Worm (Caenorhabditis elegans) whole organism, young adult: Measurements from ENCODE around the gene srw-79.

Experiments
- B0035.1 ChIP-seq: sonication (generic microtip); optimal IDR thresholded peaks from 2 replicates; lab custom pipeline; 2016; ENCODE audit warnings: missing genetic modification characterization, mild to moderate bottlenecking, missing compliant biosample characterization, missing genotype, missing genetic modification reagents
- B0336.3 ChIP-seq: fragments of 200-800 bp; sonication (Bioruptor generic); IDR thresholded peaks from 2 replicates; pipeline ENCODE4 v1.3.6; 2022; ENCODE audit warnings: missing genetic modification characterization, missing compliant biosample characterization
- F23B12.7 ChIP-seq: sonication (generic microtip); optimal IDR thresholded peaks from 2 replicates; lab custom pipeline; 2017; ENCODE audit warnings: missing genetic modification characterization, mild to moderate bottlenecking, missing compliant biosample characterization, antibody characterized with exemption, moderate library complexity; ENCODE audit not compliant: insufficient read depth
- F49E8.2 ChIP-seq: sonication (generic microtip); optimal IDR thresholded peaks from 3 replicates; lab custom pipeline; 2017; ENCODE audit warnings: missing genetic modification characterization, mild to moderate bottlenecking, missing compliant biosample characterization, antibody characterized with exemption, moderate library complexity; ENCODE audit not compliant: insufficient read depth
- K11D2.4 ChIP-seq: fragments of 200-800 bp; sonication (Bioruptor generic); IDR thresholded peaks from 2 replicates; pipeline ENCODE4 v1.3.6; 2022; ENCODE audit warnings: missing genetic modification reagents, missing genetic modification characterization, missing compliant biosample characterization
- K12H6.12 ChIP-seq: fragments of 200-800 bp; sonication (Bioruptor generic); optimal IDR thresholded peaks from 2 replicates; lab custom pipeline; 2018; ENCODE audit warnings: mild to moderate bottlenecking, missing genetic modification characterization, missing compliant biosample characterization
- Y56A3A.18 ChIP-seq: fragments of 200-800 bp; sonication (Bioruptor generic); IDR thresholded peaks from 2 replicates; pipeline ENCODE4 v1.3.6; 2022; ENCODE audit warnings: missing genetic modification reagents, missing genetic modification characterization, missing compliant biosample characterization
- Y67H2A.10 ChIP-seq: fragments of 200-800 bp; sonication (Bioruptor generic); conservative IDR thresholded peaks from 2 replicates; pipeline ENCODE4 v1.3.6; 2022; ENCODE audit warnings: missing genetic modification reagents, missing genetic modification characterization, missing compliant biosample characterization
- Y95B8A.8 ChIP-seq: fragments of 200-800 bp; sonication (Bioruptor generic); IDR thresholded peaks from 2 replicates; pipeline ENCODE4 v1.3.6; 2022; ENCODE audit warnings: missing genetic modification reagents, missing genetic modification characterization, missing compliant biosample characterization
- atf-7 ChIP-seq: sonication (generic microtip); optimal IDR thresholded peaks from 2 replicates; lab custom pipeline; 2017; ENCODE audit warnings: mild to moderate bottlenecking, missing genetic modification characterization, missing compliant biosample characterization
- attf-5 ChIP-seq: fragments of 200-800 bp; sonication (Bioruptor generic); optimal IDR thresholded peaks from 2 replicates; lab custom pipeline; 2018; ENCODE audit warnings: mild to moderate bottlenecking, missing genetic modification characterization, missing compliant biosample characterization
- bed-2 ChIP-seq: fragments of 200-800 bp; sonication (Bioruptor generic); IDR thresholded peaks from 2 replicates; pipeline ENCODE4 v1.3.6; 2022; ENCODE audit warnings: missing genetic modification reagents, missing genetic modification characterization, missing compliant biosample characterization
- cebp-1 ChIP-seq, 2 experiments: fragments of 200-800 bp in 1 of 2; sonication (Bioruptor generic) in 1 of 2; sonication (generic microtip) in 1 of 2; IDR thresholded peaks in 1 of 2; optimal IDR thresholded peaks in 1 of 2; 2 replicates each; pipeline versions ENCODE4 v1.3.6 to Lab custom; 2017 to 2022; ENCODE audit warnings: missing compliant biosample characterization in 2 of 2, missing genetic modification characterization in 2 of 2, mild to moderate bottlenecking in 1 of 2, missing genetic modification reagents in 1 of 2, moderate library complexity in 1 of 2
- ceh-27 ChIP-seq: fragments of 200-800 bp; sonication (Bioruptor generic); optimal IDR thresholded peaks from 2 replicates; lab custom pipeline; 2018; ENCODE audit warnings: mild to moderate bottlenecking, missing genetic modification characterization, moderate library complexity, missing compliant biosample characterization
- ceh-58 ChIP-seq: fragments of 200-800 bp; sonication (Bioruptor generic); IDR thresholded peaks from 2 replicates; pipeline ENCODE4 v1.3.6; 2022; ENCODE audit warnings: missing genetic modification characterization, missing compliant biosample characterization
- chd-7 ChIP-seq: sonication (generic microtip); optimal IDR thresholded peaks from 2 replicates; lab custom pipeline; 2016; ENCODE audit warnings: mild to moderate bottlenecking, missing genetic modification characterization, moderate library complexity, missing compliant biosample characterization
- dox-1 ChIP-seq: fragments of 200-800 bp; sonication (Bioruptor generic); IDR thresholded peaks from 2 replicates; pipeline ENCODE4 v1.3.6; 2022; ENCODE audit warnings: missing genetic modification reagents, missing genetic modification characterization, missing compliant biosample characterization
- egrh-3 ChIP-seq: fragments of 200-800 bp; sonication (Bioruptor generic); IDR thresholded peaks from 2 replicates; pipeline ENCODE4 v1.3.6; 2022; ENCODE audit warnings: missing genetic modification reagents, missing genetic modification characterization, missing compliant biosample characterization
- hmg-1.2 ChIP-seq: fragments of 200-800 bp; sonication (Bioruptor generic); IDR thresholded peaks from 2 replicates; pipeline ENCODE4 v1.3.6; 2022; ENCODE audit warnings: missing genetic modification reagents, missing genetic modification characterization, missing compliant biosample characterization
- hrde-1 ChIP-seq: sonication (generic microtip); optimal IDR thresholded peaks from 2 replicates; lab custom pipeline; 2016; ENCODE audit warnings: missing genetic modification characterization, mild to moderate bottlenecking, missing compliant biosample characterization, moderate library complexity, missing genotype, missing genetic modification reagents, borderline replicate concordance
- lag-1 ChIP-seq: fragments of 200-800 bp; sonication (Bioruptor generic); IDR thresholded peaks from 2 replicates; pipeline ENCODE4 v1.3.6; 2022; ENCODE audit warnings: missing genetic modification reagents, missing genetic modification characterization, missing compliant biosample characterization
- let-607 ChIP-seq, 2 experiments: fragments of 200-800 bp in 1 of 2; sonication (Bioruptor generic) in 1 of 2; sonication (generic microtip) in 1 of 2; optimal IDR thresholded peaks; 2 replicates each; lab custom pipeline; 2016 to 2018; ENCODE audit warnings: mild to moderate bottlenecking in 2 of 2, missing compliant biosample characterization in 2 of 2, missing genetic modification characterization in 2 of 2, moderate library complexity in 2 of 2, missing genotype in 1 of 2
- madf-8 ChIP-seq: fragments of 200-800 bp; sonication (Bioruptor generic); conservative IDR thresholded peaks from 2 replicates; pipeline ENCODE4 v1.3.6; 2022; ENCODE audit warnings: missing genetic modification reagents, missing genetic modification characterization, missing compliant biosample characterization
- mcd-1 ChIP-seq: fragments of 200-800 bp; sonication (Bioruptor generic); IDR thresholded peaks from 2 replicates; pipeline ENCODE4 v1.3.6; 2022; ENCODE audit warnings: missing genetic modification reagents, missing genetic modification characterization, missing compliant biosample characterization
- nfyb-1 ChIP-seq: fragments of 200-800 bp; sonication (Bioruptor generic); IDR thresholded peaks from 2 replicates; pipeline ENCODE4 v1.3.6; 2022; ENCODE audit warnings: missing genetic modification reagents, missing genetic modification characterization, missing compliant biosample characterization
- nhr-80 ChIP-seq: sonication (generic microtip); optimal IDR thresholded peaks from 2 replicates; lab custom pipeline; 2016; ENCODE audit warnings: missing genetic modification characterization, missing compliant biosample characterization
- rcor-1 ChIP-seq: fragments of 200-800 bp; sonication (Bioruptor generic); IDR thresholded peaks from 2 replicates; pipeline ENCODE4 v1.3.6; 2022; ENCODE audit warnings: missing genetic modification reagents, missing genetic modification characterization, missing compliant biosample characterization
- snpc-1.1 ChIP-seq: sonication (generic microtip); optimal IDR thresholded peaks from 2 replicates; lab custom pipeline; 2017; ENCODE audit warnings: missing genetic modification characterization, mild to moderate bottlenecking, missing compliant biosample characterization, antibody characterized with exemption, moderate library complexity, missing genotype, missing genetic modification reagents; ENCODE audit not compliant: insufficient read depth
- snpc-4 ChIP-seq, 5 experiments: fragments of 150-350 bp in 1 of 5; sonication (generic microtip) in 4 of 5; optimal IDR thresholded peaks; 2 replicates each; lab custom pipeline; 2014 to 2018; ENCODE audit warnings: missing genetic modification characterization in 5 of 5, missing biosample characterization in 3 of 5, antibody characterized with exemption in 2 of 5, mild to moderate bottlenecking in 2 of 5, missing compliant biosample characterization in 2 of 5, missing genotype in 2 of 5, moderate library complexity in 2 of 5, missing genetic modification reagents in 1 of 5
- tbx-9 ChIP-seq: sonication (generic microtip); optimal IDR thresholded peaks from 2 replicates; lab custom pipeline; 2016; ENCODE audit warnings: borderline replicate concordance, missing genetic modification characterization, inconsistent platforms, missing compliant biosample characterization
- zfh-2 ChIP-seq: fragments of 200-800 bp; sonication (Bioruptor generic); conservative IDR thresholded peaks from 2 replicates; pipeline ENCODE4 v1.3.6; 2022; ENCODE audit warnings: missing genetic modification reagents, missing genetic modification characterization, missing compliant biosample characterization

The srw-79 gene

ce11 chrII:2973940-2974402, 27.4 kb downstream of the srw-79 start (continued):
- TF ChIP-seq F23B12.7 (tag; lab: Kevin White, UChicago) (no peak), egrh-3 (GFP tag; lab: Robert Waterston, UW) (peak; percentile 100), B0035.1 (tag; lab: Kevin White, UChicago) (no peak), tbx-9 (tag; lab: Kevin White, UChicago) (no peak), let-607 (tag; optimal IDR thresholded peaks at IDR 0.05; lab: Kevin White, UChicago) (peak in 1 of 2 experiments; percentile 9), hrde-1 (no peak), Y95B8A.8 (GFP tag; lab: Robert Waterston, UW) (peak; percentile 85), ceh-27 (GFP tag; lab: Kevin White, UChicago) (peak; percentile 96), F49E8.2 (tag; lab: Kevin White, UChicago) (no peak)

ce11 chrII:2975561-2976230, 29.2 kb downstream of the srw-79 start:
- TF ChIP-seq atf-7 (tag; lab: Kevin White, UChicago) = peak; percentile 87
- peak; percentile 55 for TF ChIP-seq nhr-80
- no peak for TF ChIP-seq Y56A3A.18 (GFP tag; lab: Robert Waterston, UW)
- TF ChIP-seq dox-1 = 0 out of 2 replicates have a peak, but pooled peaks have one; percentile 16
- TF ChIP-seq, all 124 proteins: peak for 3

- TF ChIP-seq zfh-2 (GFP tag; lab: Robert Waterston, UW) (peak; percentile 76), nfyb-1 (GFP tag; lab: Robert Waterston, UW) (peak; percentile 56; the same call in 1 of the 2 replicates), mcd-1 (GFP tag; lab: Robert Waterston, UW) (peak; percentile 42), madf-8 (0 out of 2 replicates have a peak, but pooled peaks have one; percentile 15), snpc-4 (GFP tag; optimal IDR thresholded peaks at IDR 0.05; lab: Kevin White, UChicago) (no peak), snpc-4 (tag; optimal IDR thresholded peaks at IDR 0.05; lab: Kevin White, UChicago) (no peak), K11D2.4 (GFP tag; lab: Robert Waterston, UW) (no peak), B0336.3 (GFP tag; lab: Robert Waterston, UW) (peak; percentile 31; the same call in 1 of the 2 replicates), snpc-1.1 (tag; lab: Kevin White, UChicago) (no peak), chd-7 (tag; lab: Kevin White, UChicago) (peak; percentile 18), lag-1 (no peak), K12H6.12 (tag; lab: Kevin White, UChicago) (peak; percentile 20), bed-2 (GFP tag; lab: Robert Waterston, UW) (no peak), Y67H2A.10 (GFP tag; lab: Robert Waterston, UW) (no peak), atf-7 (tag; lab: Kevin White, UChicago) (peak; percentile 16), attf-5 (GFP tag; lab: Kevin White, UChicago) (peak; percentile 6), rcor-1 (GFP tag; lab: Robert Waterston, UW) (no peak), cebp-1 (GFP tag; IDR thresholded peaks at IDR 0.05; lab: Robert Waterston, UW) (no peak), cebp-1 (tag; optimal IDR thresholded peaks at IDR 0.05; lab: Kevin White, UChicago) (peak; percentile 69), Y95B8A.8 (GFP tag; lab: Robert Waterston, UW) (no peak), hmg-1.2 (GFP tag; lab: Robert Waterston, UW) (0 out of 2 replicates have a peak, but pooled peaks have one; percentile 21), ceh-58 (GFP tag; lab: Robert Waterston, UW) (no peak), tbx-9 (tag; lab: Kevin White, UChicago) (no peak)
These were observed 30.1 kb downstream of the srw-79 start, which contains the start of gene nhr-88 for ce11 chrII:2976597-2976996. Gene nhr-88 (plus strand): TSS chrII:2976639.
